Worm (Caenorhabditis elegans) whole organism, midembryonic: ENCODE results near the gene str-209.

Experiments used
- T22C8.4 ChIP-seq: fragments of 200-800 bp; sonication (Bioruptor generic); IDR thresholded peaks from 2 replicates; pipeline ENCODE4 v1.3.6; 2022; ENCODE audit warnings: missing genetic modification characterization, missing compliant biosample characterization
- cog-1 ChIP-seq: sonication (generic microtip); optimal IDR thresholded peaks from 2 replicates; lab custom pipeline; 2016; ENCODE audit warnings: missing genetic modification characterization, missing compliant biosample characterization
- flt-1 ChIP-seq: fragments of 200-800 bp; sonication (Bioruptor generic); IDR thresholded peaks from 2 replicates; pipeline ENCODE4 v1.3.6; 2022; ENCODE audit warnings: missing genetic modification characterization, missing compliant biosample characterization
- klf-2 ChIP-seq: fragments of 200-800 bp; sonication (Bioruptor generic); conservative IDR thresholded peaks from 2 replicates; pipeline ENCODE4 v1.3.6; 2022; ENCODE audit warnings: missing genetic modification reagents, missing genetic modification characterization, missing compliant biosample characterization
- med-1 ChIP-seq: sonication (generic microtip); optimal IDR thresholded peaks from 2 replicates; lab custom pipeline; 2017; ENCODE audit warnings: missing genetic modification characterization, mild to moderate bottlenecking, missing compliant biosample characterization, antibody characterized with exemption, missing genetic modification reagents; ENCODE audit not compliant: insufficient read depth
- ref-1 ChIP-seq: fragments of 200-800 bp; sonication (Bioruptor generic); conservative IDR thresholded peaks from 2 replicates; pipeline ENCODE4 v1.3.6; 2022; ENCODE audit warnings: missing genetic modification reagents, missing genetic modification characterization, missing compliant biosample characterization
- tab-1 ChIP-seq: fragments of 200-800 bp; sonication (Bioruptor generic); IDR thresholded peaks from 2 replicates; pipeline ENCODE4 v1.3.6; 2022; ENCODE audit warnings: missing genetic modification characterization, missing compliant biosample characterization
- ztf-23 ChIP-seq: fragments of 200-800 bp; sonication (Bioruptor generic); IDR thresholded peaks from 2 replicates; pipeline ENCODE4 v1.3.6; 2022; ENCODE audit warnings: missing genetic modification reagents, missing genetic modification characterization, missing compliant biosample characterization
- ztf-29 ChIP-seq: fragments of 200-800 bp; sonication (Bioruptor generic); IDR thresholded peaks from 2 replicates; pipeline ENCODE4 v1.3.6; 2022; ENCODE audit warnings: missing genetic modification reagents, missing genetic modification characterization, missing compliant biosample characterization

DNA sequence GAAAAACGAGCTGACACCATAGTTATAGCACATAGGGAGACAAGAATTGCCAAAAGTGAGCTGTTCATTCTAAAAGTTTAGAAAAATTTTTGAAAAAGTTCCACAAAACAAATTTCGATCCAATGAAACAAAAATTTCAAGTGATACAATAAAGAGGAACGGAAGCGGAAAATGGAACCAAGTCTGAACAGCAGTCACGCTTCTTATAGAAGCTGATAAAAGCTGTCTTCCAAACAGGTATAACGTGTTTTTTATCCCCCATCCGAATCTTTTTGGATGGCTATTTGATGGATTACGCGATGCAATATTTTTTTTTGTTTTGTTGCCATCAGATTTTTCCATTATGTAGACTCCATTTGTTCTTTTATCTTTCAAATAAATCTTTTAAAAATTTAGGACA is 36.4 kb upstream of the str-209 start, which contains the start of gene H23N18.5:
- TF ChIP-seq flt-1 (GFP tag; lab: Robert Waterston, UW), result no peak
- TF ChIP-seq klf-2 (GFP tag; lab: Robert Waterston, UW), result no peak
- no peak for TF ChIP-seq tab-1 (GFP tag; lab: Robert Waterston, UW)
- no peak for TF ChIP-seq ref-1
- no peak for TF ChIP-seq T22C8.4 (GFP tag; lab: Robert Waterston, UW)
- TF ChIP-seq cog-1, result no peak
- no peak for TF ChIP-seq ztf-29 (GFP tag; lab: Robert Waterston, UW)
- no peak for TF ChIP-seq med-1 (GFP tag; lab: Kevin White, UChicago)
- no peak for TF ChIP-seq ztf-23 (GFP tag; lab: Robert Waterston, UW)
